Worm (Caenorhabditis elegans): ENCODE measurements around the gene C06E8.5.
"Not testable (repeated sequence)": the region's sequence is repeated elsewhere in the genome, so short reads cannot be mapped to it uniquely, and the experiment has no call there.

C06E8.5 gene

DNA sequence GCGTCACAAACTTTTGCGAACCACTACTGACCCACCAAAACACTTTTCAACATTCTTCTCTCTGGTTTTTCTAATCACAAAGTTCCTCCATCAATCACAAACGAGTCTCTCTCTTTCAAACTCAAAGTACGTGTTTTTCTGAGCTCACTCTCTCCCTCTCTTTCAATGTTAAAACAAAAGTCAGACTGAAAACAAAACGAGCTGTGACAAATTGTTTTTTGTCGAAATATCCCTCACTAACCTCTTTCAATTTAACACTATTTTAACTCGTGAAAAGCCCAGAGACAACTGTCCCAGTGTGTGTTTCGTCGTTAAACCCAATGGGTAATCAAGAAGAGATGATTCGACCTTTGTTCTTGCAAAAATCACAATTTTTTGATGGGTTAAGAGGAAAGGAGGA, 17.2 kb downstream of the C06E8.5 start:
- peak; percentile 78 for TF ChIP-seq ceh-18 (tag; optimal IDR thresholded peaks at IDR 0.05)
- TF ChIP-seq lim-6 (tag; optimal IDR thresholded peaks at IDR 0.05) = no peak
- TF ChIP-seq ttx-3 (tag; optimal IDR thresholded peaks at IDR 0.05) = no peak
- TF ChIP-seq tbx-2 (tag; optimal IDR thresholded peaks at IDR 0.05) = no peak

DNA sequence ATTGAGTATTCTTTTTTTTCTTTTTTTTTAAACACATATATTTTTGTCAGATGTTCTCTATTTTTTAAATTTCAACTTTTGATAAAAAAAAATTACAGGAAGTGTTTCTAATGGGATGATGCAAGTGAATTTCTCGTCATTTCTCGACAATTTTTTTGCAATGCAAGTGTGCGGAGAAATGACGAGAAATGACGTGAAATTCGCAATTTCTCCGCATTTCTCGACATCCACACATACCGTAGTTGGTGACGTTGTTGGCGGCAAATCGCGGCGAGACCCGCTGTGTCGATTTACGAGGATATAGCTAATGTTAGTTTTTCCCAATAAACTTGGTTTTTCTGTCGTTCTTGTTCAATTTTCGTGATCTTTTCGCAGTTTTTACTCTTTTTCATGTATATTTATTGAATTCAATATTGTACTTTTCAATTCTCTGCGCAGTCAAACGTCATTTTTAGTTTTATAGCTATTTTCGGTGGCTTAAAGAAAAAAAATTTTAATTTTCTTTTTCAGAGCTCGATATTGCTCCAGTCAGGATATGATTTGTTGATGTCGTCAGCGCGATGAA, 23.2 kb downstream of the C06E8.5 start, which contains the start of gene F31E3.6:
Gene F31E3.6, plus strand, starts transcription at position 93 of the 565 bp plus-strand sequence.
- not testable (repeated sequence) for TF ChIP-seq pat-9, ceh-22, nhr-232 (tag; optimal IDR thresholded peaks at IDR 0.05)

DNA sequence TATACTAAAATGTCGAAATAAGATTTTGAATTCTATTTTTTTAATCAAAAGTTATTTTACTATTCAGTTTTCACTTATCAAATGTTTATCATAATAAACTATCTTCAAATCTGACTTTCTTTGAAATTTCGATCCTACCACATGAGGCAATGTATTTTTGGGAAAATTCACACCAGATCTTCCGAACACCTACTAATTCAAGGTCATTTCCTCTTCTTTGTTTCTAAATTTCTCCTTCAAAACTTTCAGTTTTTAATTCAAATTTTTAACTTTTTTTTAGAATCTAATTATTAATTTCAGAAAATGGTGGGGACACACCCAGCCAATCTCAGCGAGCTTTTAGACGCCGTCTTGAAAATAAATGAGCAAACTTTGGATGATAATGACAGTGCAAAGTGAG, 25.7 kb downstream of the C06E8.5 start, which contains the start of gene ceh-20:
Gene ceh-20, plus strand, starts transcription at position 301 of the 400 bp plus-strand sequence.
- no peak for TF ChIP-seq ceh-24 (tag; optimal IDR thresholded peaks at IDR 0.05)
- no peak for TF ChIP-seq fax-1 (tag; optimal IDR thresholded peaks at IDR 0.05)
- no peak for TF ChIP-seq fkh-10 (GFP tag; optimal IDR thresholded peaks at IDR 0.05)
- no peak for TF ChIP-seq ceh-48 (tag; optimal IDR thresholded peaks at IDR 0.05)
- TF ChIP-seq pag-3 (tag; optimal IDR thresholded peaks at IDR 0.05; ENCODE audit: borderline replicate concordance) = no peak
- no peak for TF ChIP-seq che-1 (tag; optimal IDR thresholded peaks at IDR 0.05)
- no peak for TF ChIP-seq lim-6 (tag; optimal IDR thresholded peaks at IDR 0.05)

DNA sequence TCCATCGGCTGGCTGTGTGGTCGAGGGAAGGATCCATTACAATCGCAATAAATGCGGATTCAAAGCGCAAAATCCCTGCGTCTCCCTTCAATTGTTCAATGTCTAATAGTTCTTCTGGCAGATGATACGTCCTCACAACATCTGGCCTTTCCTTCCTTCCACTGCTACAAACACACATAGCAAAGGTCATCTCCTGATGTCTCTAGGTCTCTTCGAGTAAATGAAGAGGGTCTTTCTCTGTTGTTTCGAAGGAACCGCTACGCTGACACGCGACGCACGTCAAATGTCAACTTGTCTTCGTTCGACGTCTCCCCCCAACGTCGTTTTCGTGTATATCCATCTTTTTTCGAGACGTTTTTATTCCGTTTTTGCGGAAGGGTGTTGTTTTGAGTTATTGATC, 26.4 kb downstream of the C06E8.5 start:
- no peak for TF ChIP-seq ceh-2 (tag; optimal IDR thresholded peaks at IDR 0.05)
- TF ChIP-seq odd-2 (tag; optimal IDR thresholded peaks at IDR 0.05) = no peak
- peak; percentile 37 for TF ChIP-seq ceh-34 (tag; optimal IDR thresholded peaks at IDR 0.05)
- no peak for TF ChIP-seq zip-5 (tag; optimal IDR thresholded peaks at IDR 0.05)
- TF ChIP-seq ceh-31 (tag; optimal IDR thresholded peaks at IDR 0.05) = peak; percentile 65
- no peak for TF ChIP-seq sdc-2 (tag; optimal IDR thresholded peaks at IDR 0.05)
- no peak for TF ChIP-seq pha-2 (tag; optimal IDR thresholded peaks at IDR 0.05)
- TF ChIP-seq nfya-1 (tag; optimal IDR thresholded peaks at IDR 0.05) = peak; percentile 60
- TF ChIP-seq sox-2 (GFP tag; IDR thresholded peaks at IDR 0.05) = no peak
- no peak for TF ChIP-seq ttx-3 (tag; optimal IDR thresholded peaks at IDR 0.05)
- TF ChIP-seq ets-4 (tag; optimal IDR thresholded peaks at IDR 0.05) = no peak
- no peak for TF ChIP-seq ama-1 (optimal IDR thresholded peaks at IDR 0.05)
- TF ChIP-seq ztf-16 (tag; optimal IDR thresholded peaks at IDR 0.05) = no peak
- no peak for TF ChIP-seq ceh-22 (tag; optimal IDR thresholded peaks at IDR 0.05)
- no peak for TF ChIP-seq hlh-15 (tag; optimal IDR thresholded peaks at IDR 0.05)
- TF ChIP-seq ceh-45 (GFP tag; IDR thresholded peaks at IDR 0.05) = no peak
- peak; percentile 39 for TF ChIP-seq rnt-1 (tag; optimal IDR thresholded peaks at IDR 0.05)
- TF ChIP-seq Y22D7AL.16 (tag; optimal IDR thresholded peaks at IDR 0.05) = no peak
- peak; percentile 56 for TF ChIP-seq hlh-30 (tag; optimal IDR thresholded peaks at IDR 0.05; ENCODE audit: insufficient read depth)
- TF ChIP-seq ceh-9 (tag; optimal IDR thresholded peaks at IDR 0.05) = no peak
- TF ChIP-seq pat-9 (tag; optimal IDR thresholded peaks at IDR 0.05) = peak; percentile 10
- TF ChIP-seq eyg-1 (tag; optimal IDR thresholded peaks at IDR 0.05) = no peak
- TF ChIP-seq pros-1 (tag; optimal IDR thresholded peaks at IDR 0.05) = no peak
- TF ChIP-seq unc-86 (tag; optimal IDR thresholded peaks at IDR 0.05) = no peak
- peak; percentile 94 for TF ChIP-seq hlh-8 (tag; optimal IDR thresholded peaks at IDR 0.05)
- no peak for TF ChIP-seq hlh-6 (tag; optimal IDR thresholded peaks at IDR 0.05)
- TF ChIP-seq tbx-2 (tag; optimal IDR thresholded peaks at IDR 0.05) = peak; percentile 60
- peak; percentile 18 for TF ChIP-seq ceh-18 (tag; optimal IDR thresholded peaks at IDR 0.05)
- no peak for TF ChIP-seq pag-3 (tag; optimal IDR thresholded peaks at IDR 0.05; ENCODE audit: borderline replicate concordance)
- no peak for TF ChIP-seq C08G9.2 (tag; optimal IDR thresholded peaks at IDR 0.05)
- no peak for TF ChIP-seq syd-9 (tag; optimal IDR thresholded peaks at IDR 0.05)
- no peak for TF ChIP-seq hlh-13 (GFP tag; optimal IDR thresholded peaks at IDR 0.05)
- no peak for TF ChIP-seq fkh-6 (tag; optimal IDR thresholded peaks at IDR 0.05)
- TF ChIP-seq fax-1 (tag; optimal IDR thresholded peaks at IDR 0.05) = no peak
- no peak for TF ChIP-seq tbx-7 (tag; optimal IDR thresholded peaks at IDR 0.05)
- TF ChIP-seq elt-4 (tag; optimal IDR thresholded peaks at IDR 0.05) = no peak
- no peak for TF ChIP-seq dve-1 (tag; optimal IDR thresholded peaks at IDR 0.05)
- TF ChIP-seq ref-2 (tag; optimal IDR thresholded peaks at IDR 0.05) = peak; percentile 62
- TF ChIP-seq unc-3 (GFP tag; conservative IDR thresholded peaks at IDR 0.05) = no peak
- no peak for TF ChIP-seq unc-3 (tag; optimal IDR thresholded peaks at IDR 0.05)

Data from whole organism, late embryonic.